Worm (Caenorhabditis elegans): ENCODE results near the gene inpp-5K.

Gene inpp-5K

DNA sequence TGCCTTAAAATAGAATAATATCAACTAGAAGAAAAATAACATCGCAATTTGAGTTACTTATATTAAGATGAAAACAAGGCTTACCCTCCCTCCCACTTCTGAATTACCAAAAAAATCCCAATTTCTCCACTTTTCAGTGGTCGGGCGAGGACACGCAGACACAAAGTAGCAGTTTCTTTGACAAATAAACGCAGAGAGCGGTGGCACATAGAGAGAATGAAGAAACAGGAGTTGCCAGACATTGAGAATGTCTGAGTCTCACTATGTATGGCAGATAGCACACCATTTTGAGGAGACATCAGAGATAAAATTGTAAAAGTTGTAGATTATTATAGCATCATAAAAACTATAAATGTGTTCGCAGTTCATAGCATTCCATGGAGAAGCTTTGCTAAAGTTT, 35.9 kb downstream of the inpp-5K start (continued):
- TF ChIP-seq irx-1 (tag; optimal IDR thresholded peaks at IDR 0.05): peak; percentile 16
- no peak for TF ChIP-seq hpl-2 (GFP tag; optimal IDR thresholded peaks at IDR 0.05)
- TF ChIP-seq mdl-1 (tag; optimal IDR thresholded peaks at IDR 0.05): peak in 1 of 2 experiments; percentile 46
- TF ChIP-seq isw-1 (GFP tag; IDR thresholded peaks at IDR 0.05): peak; percentile 26; the same call in 1 of the 2 replicates
- no peak for TF ChIP-seq pqm-1 (tag; optimal IDR thresholded peaks at IDR 0.05)
- TF ChIP-seq unc-30 (tag; optimal IDR thresholded peaks at IDR 0.05): no peak
- TF ChIP-seq C04F5.9 (tag; optimal IDR thresholded peaks at IDR 0.05): no peak
- no peak for TF ChIP-seq zag-1 (tag; optimal IDR thresholded peaks at IDR 0.05)
- TF ChIP-seq unc-130 (tag; optimal IDR thresholded peaks at IDR 0.05): no peak
- no peak for TF ChIP-seq grh-1 (GFP tag; IDR thresholded peaks at IDR 0.05)
- no peak for TF ChIP-seq C16A3.4 (tag; optimal IDR thresholded peaks at IDR 0.05)
- TF ChIP-seq nhr-28 (tag; optimal IDR thresholded peaks at IDR 0.05): no peak
- TF ChIP-seq sptf-1 (tag; optimal IDR thresholded peaks at IDR 0.05): no peak
- TF ChIP-seq ceh-82 (tag; optimal IDR thresholded peaks at IDR 0.05): peak; percentile 12 to 63 (median 48)
- TF ChIP-seq skn-1 (tag; optimal IDR thresholded peaks at IDR 0.05): peak; percentile 52
- TF ChIP-seq nhr-237 (tag; optimal IDR thresholded peaks at IDR 0.05): peak; percentile 52
- TF ChIP-seq egl-27 (tag; optimal IDR thresholded peaks at IDR 0.05): no peak
- TF ChIP-seq ceh-8 (GFP tag; optimal IDR thresholded peaks at IDR 0.05): no peak
- TF ChIP-seq nhr-71 (tag; optimal IDR thresholded peaks at IDR 0.05): peak; percentile 80
- peak in 1 of 6 experiments; percentile 30 for TF ChIP-seq elt-3 (tag; optimal IDR thresholded peaks at IDR 0.05)

DNA sequence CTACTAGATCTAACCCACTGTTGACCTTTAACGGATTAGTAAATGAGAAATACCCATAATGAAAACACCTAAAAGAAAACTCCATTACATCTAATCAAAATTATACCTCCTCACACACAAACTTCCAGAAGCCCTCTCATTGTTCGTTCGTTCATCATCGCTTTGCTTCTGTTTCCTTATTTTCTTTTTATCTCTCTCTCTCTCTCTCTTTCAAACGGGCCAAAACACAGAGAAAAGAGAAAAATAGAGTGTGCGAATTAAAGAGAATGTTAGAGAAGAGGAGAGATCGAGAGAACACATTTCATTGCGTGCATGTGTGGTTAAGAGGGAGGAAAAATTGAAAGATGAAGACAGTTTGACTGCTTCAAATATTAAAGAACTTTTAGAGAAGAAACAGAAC, 36.8 kb downstream of the inpp-5K start:
- TF ChIP-seq isw-1 (GFP tag; IDR thresholded peaks at IDR 0.05) (no peak), elt-2 (tag; optimal IDR thresholded peaks at IDR 0.05) (no peak), sptf-1 (tag; optimal IDR thresholded peaks at IDR 0.05) (no peak), pag-3 (tag; optimal IDR thresholded peaks at IDR 0.05; ENCODE audit: borderline replicate concordance, insufficient read depth) (no peak), aly-2 (tag; optimal IDR thresholded peaks at IDR 0.05) (no peak), ceh-90 (tag; optimal IDR thresholded peaks at IDR 0.05) (no peak), nhr-90 (tag; optimal IDR thresholded peaks at IDR 0.05; ENCODE audit: poor library complexity) (no peak), fkh-4 (tag; optimal IDR thresholded peaks at IDR 0.05; ENCODE audit: borderline replicate concordance) (no peak), nhr-11 (tag; optimal IDR thresholded peaks at IDR 0.05) (no peak), skn-1 (tag; optimal IDR thresholded peaks at IDR 0.05) (peak; percentile 27), dsc-1 (tag; optimal IDR thresholded peaks at IDR 0.05) (peak; percentile 53), ztf-11 (tag; optimal IDR thresholded peaks at IDR 0.05) (no peak), efl-1 (optimal IDR thresholded peaks at IDR 0.05) (peak; percentile 72 to 84), efl-1 (GFP tag; optimal IDR thresholded peaks at IDR 0.05 in 1 of 2) (peak; percentile 36 to 94), fkh-8 (tag; optimal IDR thresholded peaks at IDR 0.05) (peak; percentile 16), tlp-1 (tag; optimal IDR thresholded peaks at IDR 0.05) (no peak), xbp-1 (tag; optimal IDR thresholded peaks at IDR 0.05) (peak; percentile 37), pqm-1 (tag; optimal IDR thresholded peaks at IDR 0.05) (no peak), mef-2 (tag; optimal IDR thresholded peaks at IDR 0.05) (no peak), C04F5.9 (tag; optimal IDR thresholded peaks at IDR 0.05) (no peak), aha-1 (tag; optimal IDR thresholded peaks at IDR 0.05) (no peak), mdl-1 (tag; optimal IDR thresholded peaks at IDR 0.05) (peak in 1 of 2 experiments; percentile 34), snu-23 (GFP tag; optimal IDR thresholded peaks at IDR 0.05) (peak; percentile 70), unc-30 (tag; optimal IDR thresholded peaks at IDR 0.05) (no peak), unc-62 (GFP tag; optimal IDR thresholded peaks at IDR 0.05) (no peak), swsn-7 (tag; optimal IDR thresholded peaks at IDR 0.05) (peak; percentile 57), mep-1 (tag; optimal IDR thresholded peaks at IDR 0.05) (peak; percentile 86), ztf-4 (tag; optimal IDR thresholded peaks at IDR 0.05) (no peak), elt-3 (tag; optimal IDR thresholded peaks at IDR 0.05) (peak in 1 of 6 experiments; percentile 59), alr-1 (tag; optimal IDR thresholded peaks at IDR 0.05; ENCODE audit: borderline replicate concordance) (no peak), egl-13 (tag; optimal IDR thresholded peaks at IDR 0.05) (no peak), grh-1 (GFP tag; IDR thresholded peaks at IDR 0.05) (no peak), sup-37 (GFP tag; optimal IDR thresholded peaks at IDR 0.05) (no peak), nhr-71 (tag; optimal IDR thresholded peaks at IDR 0.05) (peak; percentile 82), ets-5 (GFP tag; IDR thresholded peaks at IDR 0.05) (no peak), sox-4 (tag; optimal IDR thresholded peaks at IDR 0.05) (no peak), efl-3 (GFP tag; optimal IDR thresholded peaks at IDR 0.05) (no peak), jun-1 (tag; optimal IDR thresholded peaks at IDR 0.05) (peak; percentile 16), snpc-4 (tag; optimal IDR thresholded peaks at IDR 0.05) (no peak), nhr-20 (tag; optimal IDR thresholded peaks at IDR 0.05) (peak; percentile 40), fkh-10 (GFP tag; optimal IDR thresholded peaks at IDR 0.05) (no peak)
